Fruit fly (Drosophila melanogaster) whole organism, embryonic: ENCODE results near the gene CG32483.

Experiments
- CG18619 ChIP-seq: fragments of 200-800 bp; sonication (Bioruptor generic); optimal IDR thresholded peaks from 3 replicates; lab custom pipeline; 2017; ENCODE audit warnings: missing biosample characterization, mild to moderate bottlenecking, missing genetic modification characterization
- CG2712 ChIP-seq: fragments of 200-800 bp; optimal IDR thresholded peaks from 3 replicates; lab custom pipeline; 2019; ENCODE audit warnings: missing biosample characterization, mild to moderate bottlenecking, missing genetic modification characterization, moderate library complexity
- CTCF ChIP-seq: fragments of 200-800 bp; sonication (Bioruptor generic); optimal IDR thresholded peaks from 2 replicates; lab custom pipeline; 2017; ENCODE audit warnings: missing biosample characterization, mild to moderate bottlenecking, missing genetic modification characterization, moderate library complexity
- Hr39 ChIP-seq: fragments of >200 bp; optimal IDR thresholded peaks from 2 replicates; lab custom pipeline; 2017
- Tbp ChIP-seq: fragments of >200 bp; optimal IDR thresholded peaks from 2 replicates; lab custom pipeline; 2018; ENCODE audit warnings: missing biosample characterization, missing genetic modification characterization
- ap ChIP-seq: fragments of 200-800 bp; sonication (Bioruptor generic); IDR thresholded peaks from 2 replicates; pipeline ENCODE4 v1.3.6; 2022; ENCODE audit warnings: missing biosample characterization, missing genetic modification characterization
- sd ChIP-seq: fragments of 200-800 bp; sonication (Bioruptor generic); optimal IDR thresholded peaks from 3 replicates; lab custom pipeline; 2018; ENCODE audit warnings: missing biosample characterization, mild to moderate bottlenecking, missing genetic modification characterization, moderate library complexity
- sima ChIP-seq: fragments of 200-800 bp; sonication (Bioruptor generic); optimal IDR thresholded peaks from 2 replicates; lab custom pipeline; 2016; ENCODE audit warnings: missing biosample characterization, missing genetic modification characterization
- slp2 ChIP-seq: fragments of 200-800 bp; sonication (Bioruptor generic); optimal IDR thresholded peaks from 2 replicates; lab custom pipeline; 2016; ENCODE audit warnings: missing biosample characterization, missing genetic modification characterization
- zf30C ChIP-seq: fragments of 200-800 bp; sonication (Bioruptor generic); optimal IDR thresholded peaks from 3 replicates; lab custom pipeline; 2018; ENCODE audit warnings: missing biosample characterization, mild to moderate bottlenecking, missing genetic modification characterization

dm6 chr3L:722386-722785, 32.5 kb upstream of the CG32483 start:
- TF ChIP-seq slp2 (GFP tag; lab: Kevin White, UChicago) (no peak), sd (no peak), Hr39 (no peak), CG2712 (tag; lab: Kevin White, UChicago) (no peak), Tbp (no peak), zf30C (GFP tag; lab: Kevin White, UChicago) (no peak), sima (GFP tag; lab: Kevin White, UChicago) (no peak), CTCF (GFP tag; lab: Kevin White, UChicago) (no peak), ap (0 out of 2 replicates have a peak, but pooled peaks have one; percentile 20), CG18619 (GFP tag; lab: Kevin White, UChicago) (no peak)
